Worm (Caenorhabditis elegans) whole organism, L2 larva: ENCODE data around the gene F55C10.4.
"Not testable (repeated sequence)": the region's sequence is repeated elsewhere in the genome, so short reads cannot be mapped to it uniquely, and the experiment has no call there.

Experiments
- C34F6.9 ChIP-seq: fragments of 150-350 bp; optimal IDR thresholded peaks from 2 replicates; lab custom pipeline; 2014; ENCODE audit warnings: missing biosample characterization, missing genetic modification characterization
- F13H6.1 ChIP-seq: sonication (generic microtip); optimal IDR thresholded peaks from 2 replicates; lab custom pipeline; 2016; ENCODE audit warnings: missing genetic modification characterization, missing compliant biosample characterization
- Y55F3AM.14 ChIP-seq: fragments of 200-800 bp; sonication (Bioruptor generic); optimal IDR thresholded peaks from 2 replicates; lab custom pipeline; 2018; ENCODE audit warnings: mild to moderate bottlenecking, missing genetic modification characterization, missing compliant biosample characterization
- alr-1 ChIP-seq: fragments of 150-350 bp; optimal IDR thresholded peaks from 2 replicates; lab custom pipeline; 2014; ENCODE audit warnings: missing biosample characterization, missing genetic modification characterization
- ama-1 ChIP-seq: fragments of 150-350 bp; optimal IDR thresholded peaks from 2 replicates; lab custom pipeline; 2018; ENCODE audit warnings: inconsistent platforms
- ceh-16 ChIP-seq: fragments of 150-350 bp; optimal IDR thresholded peaks from 2 replicates; lab custom pipeline; 2014; ENCODE audit warnings: missing biosample characterization, missing genetic modification characterization
- dmd-4 ChIP-seq: sonication (generic microtip); optimal IDR thresholded peaks from 2 replicates; lab custom pipeline; 2017; ENCODE audit warnings: missing biosample characterization, missing genetic modification characterization
- egl-27 ChIP-seq: sonication (generic microtip); optimal IDR thresholded peaks from 3 replicates; lab custom pipeline; 2017; ENCODE audit warnings: missing biosample characterization, missing genetic modification reagents, missing genetic modification characterization
- elt-1 ChIP-seq: fragments of 150-350 bp; optimal IDR thresholded peaks from 2 replicates; lab custom pipeline; 2014; ENCODE audit warnings: missing biosample characterization, missing genetic modification characterization
- elt-3 ChIP-seq: sonication (generic microtip); optimal IDR thresholded peaks from 2 replicates; lab custom pipeline; 2017; ENCODE audit warnings: missing biosample characterization, missing genetic modification characterization
- fos-1 ChIP-seq: fragments of 150-350 bp; optimal IDR thresholded peaks from 2 replicates; lab custom pipeline; 2014; ENCODE audit warnings: missing biosample characterization, missing genetic modification characterization
- lin-11 ChIP-seq: fragments of 150-350 bp; sonication (generic microtip); optimal IDR thresholded peaks from 2 replicates; lab custom pipeline; 2014; ENCODE audit warnings: missing biosample characterization, missing genetic modification characterization, inconsistent platforms, mixed read lengths
- lin-39 ChIP-seq: fragments of 150-350 bp; optimal IDR thresholded peaks from 2 replicates; lab custom pipeline; 2014; ENCODE audit warnings: missing biosample characterization, missing genetic modification reagents, missing genetic modification characterization
- mbf-1 ChIP-seq: sonication (generic microtip); optimal IDR thresholded peaks from 2 replicates; lab custom pipeline; 2017; ENCODE audit warnings: missing biosample characterization, missing genetic modification characterization
- mdl-1 ChIP-seq, 2 experiments: fragments of 150-350 bp in 1 of 2; sonication (generic microtip) in 1 of 2; optimal IDR thresholded peaks; 2 replicates each; lab custom pipeline; 2017; ENCODE audit warnings: missing biosample characterization in 2 of 2, missing genetic modification characterization in 2 of 2
- nhr-10 ChIP-seq: sonication (generic microtip); optimal IDR thresholded peaks from 2 replicates; lab custom pipeline; 2017; ENCODE audit warnings: missing biosample characterization, missing genetic modification characterization
- nhr-129 ChIP-seq: fragments of 150-350 bp; optimal IDR thresholded peaks from 2 replicates; lab custom pipeline; 2014; ENCODE audit warnings: missing biosample characterization, missing genetic modification characterization
- nhr-21 ChIP-seq: fragments of 150-350 bp; optimal IDR thresholded peaks from 2 replicates; lab custom pipeline; 2014; ENCODE audit warnings: missing biosample characterization, missing genetic modification characterization
- nhr-25 ChIP-seq: fragments of 150-350 bp; sonication (generic microtip); optimal IDR thresholded peaks from 3 replicates; lab custom pipeline; 2014; ENCODE audit warnings: missing biosample characterization, missing genetic modification characterization
- nhr-6 ChIP-seq: fragments of 150-350 bp; optimal IDR thresholded peaks from 2 replicates; lab custom pipeline; 2014; ENCODE audit warnings: missing biosample characterization, missing genetic modification characterization
- nhr-77 ChIP-seq: fragments of 150-350 bp; optimal IDR thresholded peaks from 2 replicates; lab custom pipeline; 2014; ENCODE audit warnings: missing biosample characterization, missing genetic modification characterization
- peb-1 ChIP-seq: fragments of 150-350 bp; optimal IDR thresholded peaks from 2 replicates; lab custom pipeline; 2014; ENCODE audit warnings: missing biosample characterization, missing genetic modification characterization
- skn-1 ChIP-seq: sonication (generic microtip); optimal IDR thresholded peaks from 2 replicates; lab custom pipeline; 2017; ENCODE audit warnings: missing biosample characterization, missing genetic modification characterization
- sma-3 ChIP-seq: sonication (generic microtip); optimal IDR thresholded peaks from 2 replicates; lab custom pipeline; 2016; ENCODE audit warnings: missing genetic modification reagents, missing genetic modification characterization, missing compliant biosample characterization
- sma-9 ChIP-seq, 2 experiments: fragments of 150-350 bp in 1 of 2; sonication (generic microtip) in 1 of 2; optimal IDR thresholded peaks; 2 replicates each; lab custom pipeline; 2014 to 2016; ENCODE audit warnings: missing genetic modification characterization in 2 of 2, mild to moderate bottlenecking in 1 of 2, missing biosample characterization in 1 of 2, missing compliant biosample characterization in 1 of 2, missing genetic modification reagents in 1 of 2, moderate library complexity in 1 of 2
- snpc-4 ChIP-seq: fragments of 150-350 bp; optimal IDR thresholded peaks from 2 replicates; lab custom pipeline; 2014; ENCODE audit warnings: missing biosample characterization, missing genetic modification characterization
- unc-55 ChIP-seq: fragments of 150-350 bp; sonication (generic microtip); optimal IDR thresholded peaks from 3 replicates; lab custom pipeline; 2014; ENCODE audit warnings: missing biosample characterization, missing genetic modification reagents, missing genetic modification characterization
- unc-62 ChIP-seq: fragments of 150-350 bp; optimal IDR thresholded peaks from 2 replicates; lab custom pipeline; 2014; ENCODE audit warnings: missing biosample characterization, missing genetic modification reagents, missing genetic modification characterization
- ztf-1 ChIP-seq: fragments of 200-800 bp; sonication (Bioruptor generic); conservative IDR thresholded peaks from 2 replicates; pipeline ENCODE4 v1.3.6; 2022; ENCODE audit warnings: missing genetic modification characterization, missing compliant biosample characterization
- ztf-11 ChIP-seq: sonication (generic microtip); optimal IDR thresholded peaks from 2 replicates; lab custom pipeline; 2017; ENCODE audit warnings: missing biosample characterization, missing genetic modification characterization
- ztf-4 ChIP-seq: fragments of 150-350 bp; optimal IDR thresholded peaks from 2 replicates; lab custom pipeline; 2014; ENCODE audit warnings: missing biosample characterization, missing genetic modification characterization

Gene F55C10.4

ce11 chrV:11390394-11390793 lies 3.9 kb downstream of the F55C10.4 start, which contains the start of the genes K03B8.11 and K03B8.14:
K03B8.11 (minus strand) TSS chrV:11390494.
K03B8.14 (plus strand) TSS chrV:11390503.
- no peak for TF ChIP-seq elt-3 (tag; lab: Kevin White, UChicago)
- no peak for TF ChIP-seq nhr-77 (tag; lab: Kevin White, UChicago)
- no peak for TF ChIP-seq egl-27 (tag; lab: Kevin White, UChicago)
- TF ChIP-seq dmd-4 (tag; lab: Kevin White, UChicago) = no peak
- TF ChIP-seq fos-1 = no peak
- TF ChIP-seq, all 48 proteins: peak for 0

ce11 chrV:11392020-11392419 lies 5.5 kb downstream of the F55C10.4 start, which contains the start of gene nas-16:
nas-16 (plus strand) TSS chrV:11392320.
- no peak for TF ChIP-seq F13H6.1 (tag; lab: Kevin White, UChicago)
- no peak for TF ChIP-seq mbf-1 (tag; lab: Kevin White, UChicago)
- TF ChIP-seq unc-55 (GFP tag; lab: Kevin White, UChicago) = no peak
- TF ChIP-seq lin-11 (tag; lab: Kevin White, UChicago) = no peak
- no peak for TF ChIP-seq C34F6.9 (tag; lab: Kevin White, UChicago)
- no peak for TF ChIP-seq nhr-10 (tag; lab: Kevin White, UChicago)
- TF ChIP-seq ztf-4 (tag; lab: Kevin White, UChicago) = no peak
- no peak for TF ChIP-seq peb-1 (tag; lab: Kevin White, UChicago)
- no peak for TF ChIP-seq ama-1 (lab: Kevin White, UChicago)
- no peak for TF ChIP-seq skn-1
- TF ChIP-seq egl-27 (tag; lab: Kevin White, UChicago) = no peak
- no peak for TF ChIP-seq nhr-21 (tag; lab: Kevin White, UChicago)
- TF ChIP-seq sma-9 (GFP tag; optimal IDR thresholded peaks at IDR 0.05; lab: Kevin White, UChicago) = no peak
- no peak for TF ChIP-seq sma-9 (tag; optimal IDR thresholded peaks at IDR 0.05; lab: Kevin White, UChicago)
- no peak for TF ChIP-seq nhr-129
- TF ChIP-seq sma-3 (GFP tag; lab: Kevin White, UChicago) = no peak
- TF ChIP-seq ceh-16 (tag; lab: Kevin White, UChicago) = no peak
- TF ChIP-seq unc-62 (GFP tag; lab: Kevin White, UChicago) = no peak

ce11 chrV:11395024-11395423 lies 8.5 kb downstream of the F55C10.4 start, which contains the start of gene K03B8.4:
K03B8.4 (minus strand) TSS chrV:11395124.
- TF ChIP-seq egl-27, nhr-6, nhr-21 (tag; lab: Kevin White, UChicago): not testable (repeated sequence)

DNA sequence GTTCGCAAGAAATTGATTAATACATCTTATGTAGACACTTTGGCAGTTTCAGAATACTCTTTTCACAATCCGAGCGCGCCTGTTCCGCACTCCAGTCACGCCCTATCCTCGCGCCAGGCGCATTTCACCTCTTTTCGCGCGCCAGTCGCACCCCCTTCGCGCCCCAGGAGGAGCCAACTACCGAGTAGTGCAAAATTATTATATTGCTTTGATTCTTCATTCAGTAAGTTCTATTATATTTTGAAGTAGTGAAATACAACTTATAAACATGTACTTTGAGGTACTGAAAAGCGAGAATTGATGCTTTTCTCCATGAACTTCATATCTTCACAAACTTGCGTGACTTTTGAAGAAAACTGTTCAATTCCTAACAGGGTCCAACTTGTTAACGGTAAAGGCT lies 9.6 kb downstream of the F55C10.4 start, which contains the start of gene nas-18:
Gene nas-18, plus strand, starts transcription at position 301 of the 400 bp plus-strand sequence.
- not testable (repeated sequence) for TF ChIP-seq unc-62 (GFP tag; lab: Kevin White, UChicago); unc-55 (GFP tag; lab: Kevin White, UChicago); nhr-25 (tag; lab: Kevin White, UChicago)

- TF ChIP-seq skn-1 (no peak), sma-9 (GFP tag; optimal IDR thresholded peaks at IDR 0.05; lab: Kevin White, UChicago) (no peak), sma-9 (tag; optimal IDR thresholded peaks at IDR 0.05; lab: Kevin White, UChicago) (no peak), ztf-11 (tag; lab: Kevin White, UChicago) (no peak), elt-1 (tag; lab: Kevin White, UChicago) (no peak), lin-11 (tag; lab: Kevin White, UChicago) (no peak), ztf-1 (GFP tag; lab: Robert Waterston, UW) (no peak), mdl-1 (tag; optimal IDR thresholded peaks at IDR 0.05; lab: Kevin White, UChicago) (no peak), sma-3 (GFP tag; lab: Kevin White, UChicago) (no peak), Y55F3AM.14 (GFP tag; lab: Kevin White, UChicago) (no peak), alr-1 (tag; lab: Kevin White, UChicago) (no peak), snpc-4 (tag; lab: Kevin White, UChicago) (no peak), C34F6.9 (tag; lab: Kevin White, UChicago) (no peak), fos-1 (no peak), nhr-25 (tag; lab: Kevin White, UChicago) (no peak), lin-39 (no peak), peb-1 (tag; lab: Kevin White, UChicago) (no peak), ztf-4 (tag; lab: Kevin White, UChicago) (no peak), ceh-16 (tag; lab: Kevin White, UChicago) (no peak)
These were observed 12.1 kb downstream of the F55C10.4 start, which contains the start of gene nas-17 for ce11 chrV:11398616-11399015. nas-17 (plus strand) TSS chrV:11398916.
